Fruit fly (Drosophila melanogaster): ENCODE measurements around the gene COX5BL.

COX5BL gene

DNA sequence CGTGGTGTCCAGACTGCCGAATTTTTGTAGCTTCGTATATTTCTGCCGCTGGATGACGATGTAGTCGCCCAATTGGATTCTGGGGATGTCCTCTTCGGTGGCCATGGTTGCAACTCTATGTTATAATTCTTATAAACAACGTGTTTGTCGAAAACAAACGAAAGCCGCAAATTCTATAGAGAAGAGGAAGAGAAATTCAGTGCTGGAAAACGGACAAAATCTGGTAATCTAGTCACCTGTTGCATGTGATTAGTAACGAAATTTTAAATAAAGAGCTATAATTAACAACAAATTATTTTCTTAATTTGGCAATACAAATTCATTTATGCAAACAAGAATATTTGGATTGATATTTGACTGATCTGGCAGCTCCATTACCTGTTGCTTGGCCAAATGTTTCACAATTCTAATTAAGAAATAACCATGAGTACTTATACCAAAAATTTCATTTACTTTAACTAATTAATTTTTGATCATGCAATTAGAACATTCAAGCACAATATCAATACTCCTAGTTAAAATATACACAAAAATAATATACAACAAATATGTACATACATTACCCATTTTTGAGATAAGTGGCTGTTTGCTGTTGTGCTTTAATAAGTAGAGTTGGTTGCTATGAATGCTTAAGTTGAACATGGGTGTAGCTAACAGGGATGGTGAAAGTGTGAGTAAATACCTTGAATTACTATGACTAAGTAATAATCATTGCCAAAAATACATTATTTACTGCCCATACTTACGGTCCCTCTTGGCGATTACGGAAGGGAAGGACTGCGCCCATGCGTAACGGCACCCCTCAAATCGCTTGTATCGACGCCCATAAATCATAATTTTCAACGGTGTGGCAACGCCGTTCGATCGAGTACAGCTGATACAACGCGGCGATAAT lies 2.5 kb downstream of the COX5BL start, which contains the start of the genes Trmt6 and Ent2:
Gene Trmt6, minus strand, starts transcription at position 827 of the 895 bp plus-strand sequence.
Gene Ent2, plus strand, starts transcription at position 863 of the 895 bp plus-strand sequence.
- peak; percentile 96 for TF ChIP-seq CG8159 (tag; optimal IDR thresholded peaks at IDR 0.05)
- TF ChIP-seq Pif1A (GFP tag; optimal IDR thresholded peaks at IDR 0.05), result peak; percentile 96
- TF ChIP-seq CG12605 (GFP tag; IDR thresholded peaks at IDR 0.05), result peak; percentile 95
- TF ChIP-seq CG14655 (GFP tag; optimal IDR thresholded peaks at IDR 0.05), result peak; percentile 97
- peak; percentile 98 for TF ChIP-seq CG32121 (GFP tag; IDR thresholded peaks at IDR 0.05)
- TF ChIP-seq Ets98B (GFP tag; IDR thresholded peaks at IDR 0.05), result peak; percentile 98
- peak; percentile 98 for TF ChIP-seq rn (GFP tag; IDR thresholded peaks at IDR 0.05)
- TF ChIP-seq Snoo (tag; optimal IDR thresholded peaks at IDR 0.05), result peak; percentile 96
- peak; percentile 71 for TF ChIP-seq CG13204 (GFP tag; optimal IDR thresholded peaks at IDR 0.05)
- TF ChIP-seq CG4496 (GFP tag; IDR thresholded peaks at IDR 0.05), result peak; percentile 99
- TF ChIP-seq CG9948 (tag; optimal IDR thresholded peaks at IDR 0.05), result peak; percentile 93
- TF ChIP-seq gl (tag; optimal IDR thresholded peaks at IDR 0.05), result peak; percentile 88
- peak; percentile 97 for TF ChIP-seq Pif1B (GFP tag; optimal IDR thresholded peaks at IDR 0.05)
- TF ChIP-seq CG17806 (tag; optimal IDR thresholded peaks at IDR 0.05), result peak; percentile 95
- TF ChIP-seq EcR (GFP tag; optimal IDR thresholded peaks at IDR 0.05), result peak; percentile 53
- TF ChIP-seq D1 (tag; optimal IDR thresholded peaks at IDR 0.05), result peak; percentile 67
- TF ChIP-seq fd96Ca (GFP tag; IDR thresholded peaks at IDR 0.05), result peak; percentile 99
- peak; percentile 92 for TF ChIP-seq CG15710 (tag; optimal IDR thresholded peaks at IDR 0.05)
- peak; percentile 93 for TF ChIP-seq CG34367 (tag; optimal IDR thresholded peaks at IDR 0.05)
- peak; percentile 96 for TF ChIP-seq CG8301 (tag; optimal IDR thresholded peaks at IDR 0.05)
- peak; percentile 96 for TF ChIP-seq CG10348 (GFP tag; IDR thresholded peaks at IDR 0.05)

DNA sequence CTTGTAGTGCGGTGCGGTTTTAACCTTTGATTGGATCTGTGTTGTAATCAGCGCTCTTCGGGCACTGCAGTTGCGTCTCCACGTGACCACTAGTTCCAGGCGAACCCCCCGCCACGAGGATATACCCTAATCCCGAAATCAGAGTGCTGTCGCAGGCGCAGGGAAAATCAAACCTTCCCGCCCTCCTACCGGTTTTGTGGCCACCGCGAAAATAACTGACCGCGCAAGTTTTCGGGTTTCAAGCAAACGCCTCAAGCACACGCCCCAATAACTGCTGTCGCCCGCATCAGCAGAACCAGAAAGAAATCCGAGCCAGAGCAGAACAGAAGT lies 3.1 kb downstream of the COX5BL start:
- TF ChIP-seq CG9948 (tag; optimal IDR thresholded peaks at IDR 0.05) (no peak), rn (GFP tag; IDR thresholded peaks at IDR 0.05) (no peak), Pif1B (GFP tag; optimal IDR thresholded peaks at IDR 0.05) (no peak), Snoo (tag; optimal IDR thresholded peaks at IDR 0.05) (no peak), Pif1A (GFP tag; optimal IDR thresholded peaks at IDR 0.05) (no peak)

DNA sequence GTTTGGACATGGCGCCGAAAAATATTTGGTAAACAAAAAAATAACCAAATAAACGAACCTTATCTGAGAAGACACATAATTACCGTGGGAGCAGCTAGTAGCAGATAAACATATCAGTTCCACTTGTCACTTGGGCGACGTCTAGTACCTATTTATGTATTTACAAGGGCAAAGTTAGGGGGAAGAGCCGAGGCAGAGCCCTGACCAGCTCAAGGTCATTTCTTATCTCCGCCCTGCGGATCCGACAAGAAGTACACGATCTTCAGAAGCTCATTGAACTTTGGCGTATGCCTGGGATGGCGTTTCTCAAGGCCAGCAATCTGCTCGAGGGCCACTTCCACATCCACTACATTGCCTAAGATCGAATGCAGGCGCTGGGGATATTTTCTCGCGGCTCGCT lies 5.7 kb downstream of the COX5BL start:
- TF ChIP-seq D1 (tag; optimal IDR thresholded peaks at IDR 0.05) (no peak), CG10348 (GFP tag; IDR thresholded peaks at IDR 0.05) (no peak), EcR (GFP tag; optimal IDR thresholded peaks at IDR 0.05) (peak; percentile 88)

DNA sequence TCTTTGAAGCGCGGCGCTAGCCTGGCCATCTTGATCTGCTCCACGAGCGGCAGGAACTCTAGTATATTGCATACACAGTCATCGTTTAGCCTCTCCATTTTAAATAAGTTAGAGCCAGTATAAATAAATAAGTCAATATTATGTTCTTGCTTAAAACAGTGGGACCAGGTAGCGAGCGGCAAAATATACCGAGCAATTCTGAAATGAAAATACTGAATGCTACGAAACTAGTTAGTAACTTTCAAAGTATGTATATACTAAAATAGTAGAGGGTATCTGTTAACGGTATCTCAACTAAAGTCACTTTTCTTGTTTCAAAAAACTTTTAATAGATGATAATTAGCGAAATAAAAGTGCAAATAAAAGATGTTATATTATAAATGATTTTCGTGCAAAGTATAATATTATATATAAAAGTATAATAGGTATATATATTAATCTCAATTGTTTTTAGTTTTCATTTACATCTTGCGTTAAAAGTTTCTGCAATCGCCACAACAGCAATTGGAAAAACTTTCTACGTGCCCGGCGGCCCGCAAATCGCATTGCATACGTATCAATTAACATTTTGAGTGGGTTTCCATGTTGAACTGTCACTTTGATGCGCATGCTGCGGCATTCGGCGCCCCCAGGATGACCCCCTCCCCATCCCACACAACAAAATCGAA lies 6.9 kb downstream of the COX5BL start, which contains the start of gene CG13766:
Gene CG13766, minus strand, starts transcription at position 162 of the 668 bp plus-strand sequence.
- no peak for TF ChIP-seq EcR (GFP tag; optimal IDR thresholded peaks at IDR 0.05)
- TF ChIP-seq CG34367 (tag; optimal IDR thresholded peaks at IDR 0.05), result no peak
- no peak for TF ChIP-seq Pif1B (GFP tag; optimal IDR thresholded peaks at IDR 0.05)
- no peak for TF ChIP-seq CG14655 (GFP tag; optimal IDR thresholded peaks at IDR 0.05)
- TF ChIP-seq CG9948 (tag; optimal IDR thresholded peaks at IDR 0.05), result no peak

DNA sequence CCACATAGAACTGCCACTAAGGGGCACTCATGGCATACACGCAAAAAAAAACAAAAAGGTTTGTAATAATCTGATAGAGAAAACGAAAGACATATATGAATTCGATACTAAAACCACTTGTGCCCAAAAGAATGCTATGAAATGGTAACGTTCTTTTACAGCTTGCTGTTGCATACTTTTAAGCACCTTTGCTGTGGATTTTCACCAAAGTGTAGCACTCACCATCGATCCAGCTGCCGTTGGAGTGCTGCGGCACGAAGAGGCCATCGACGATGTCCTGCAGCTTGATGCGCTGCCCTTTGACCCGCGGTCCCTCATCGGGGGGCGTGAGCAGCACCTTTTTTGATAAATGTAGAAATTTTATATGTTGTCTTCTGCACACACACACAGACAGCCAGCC lies 19.8 kb downstream of the COX5BL start:
- TF ChIP-seq EcR (GFP tag; optimal IDR thresholded peaks at IDR 0.05), result no peak

DNA sequence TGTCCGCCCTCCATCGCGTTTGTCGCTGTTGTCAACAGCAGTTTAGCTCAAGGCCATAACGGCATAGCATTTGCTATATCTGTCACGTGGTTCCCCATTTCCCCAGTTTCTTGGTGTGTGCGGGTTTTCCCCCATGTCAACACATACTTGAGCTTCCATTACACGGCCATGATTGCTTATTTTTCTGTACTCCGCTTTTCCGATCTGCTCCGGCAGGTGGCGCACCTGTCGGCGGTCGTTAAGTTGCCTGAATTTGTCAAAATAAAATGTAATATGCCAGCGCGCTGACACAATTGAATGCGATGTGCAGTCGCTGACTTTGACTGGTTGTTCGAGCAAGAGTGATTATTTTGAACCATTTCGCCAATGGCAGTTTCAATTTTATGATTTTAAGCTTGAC lies 25.1 kb downstream of the COX5BL start:
- TF ChIP-seq Pif1A (GFP tag; optimal IDR thresholded peaks at IDR 0.05), result no peak
- no peak for TF ChIP-seq CG9948 (tag; optimal IDR thresholded peaks at IDR 0.05)
- TF ChIP-seq fd96Ca (GFP tag; IDR thresholded peaks at IDR 0.05), result no peak
- TF ChIP-seq CG10348 (GFP tag; IDR thresholded peaks at IDR 0.05), result no peak
- no peak for TF ChIP-seq Snoo (tag; optimal IDR thresholded peaks at IDR 0.05)
- TF ChIP-seq CG8159 (tag; optimal IDR thresholded peaks at IDR 0.05), result no peak
- no peak for TF ChIP-seq CG14655 (GFP tag; optimal IDR thresholded peaks at IDR 0.05)
- no peak for TF ChIP-seq CG12605 (GFP tag; IDR thresholded peaks at IDR 0.05)
- TF ChIP-seq EcR (GFP tag; optimal IDR thresholded peaks at IDR 0.05), result no peak
- no peak for TF ChIP-seq CG32121 (GFP tag; IDR thresholded peaks at IDR 0.05)
- no peak for TF ChIP-seq Pif1B (GFP tag; optimal IDR thresholded peaks at IDR 0.05)
- TF ChIP-seq gl (tag; optimal IDR thresholded peaks at IDR 0.05), result no peak
- TF ChIP-seq Ets98B (GFP tag; IDR thresholded peaks at IDR 0.05), result no peak
- TF ChIP-seq CG8301 (tag; optimal IDR thresholded peaks at IDR 0.05), result no peak
- no peak for TF ChIP-seq CG13204 (GFP tag; optimal IDR thresholded peaks at IDR 0.05)
- no peak for TF ChIP-seq rn (GFP tag; IDR thresholded peaks at IDR 0.05)
- TF ChIP-seq CG15710 (tag; optimal IDR thresholded peaks at IDR 0.05), result no peak
- TF ChIP-seq CG17806 (tag; optimal IDR thresholded peaks at IDR 0.05), result no peak
- TF ChIP-seq D1 (tag; optimal IDR thresholded peaks at IDR 0.05), result no peak
- no peak for TF ChIP-seq CG4496 (GFP tag; IDR thresholded peaks at IDR 0.05)
